Worm (Caenorhabditis elegans) whole organism, L4 larva: ENCODE results near the gene C55A1.7.

Experiments used
- fkh-10 ChIP-seq: fragments of 150-350 bp; optimal IDR thresholded peaks from 2 replicates; lab custom pipeline; 2014; ENCODE audit warnings: missing biosample characterization, missing genetic modification reagents, missing genetic modification characterization
- mdl-1 ChIP-seq, 2 experiments: fragments of 150-350 bp in 1 of 2; sonication (generic microtip) in 1 of 2; optimal IDR thresholded peaks; 2 replicates each; lab custom pipeline; 2014 to 2017; ENCODE audit warnings: missing biosample characterization in 2 of 2, missing genetic modification characterization in 2 of 2
- nhr-102 ChIP-seq: sonication (generic microtip); optimal IDR thresholded peaks from 2 replicates; lab custom pipeline; 2016; ENCODE audit warnings: mild to moderate bottlenecking, missing genetic modification characterization, moderate library complexity, missing compliant biosample characterization
- nhr-76 ChIP-seq: fragments of 150-350 bp; optimal IDR thresholded peaks from 2 replicates; lab custom pipeline; 2014; ENCODE audit warnings: missing biosample characterization, missing genetic modification characterization
- pqm-1 ChIP-seq: sonication (generic microtip); optimal IDR thresholded peaks from 2 replicates; lab custom pipeline; 2017; ENCODE audit warnings: missing biosample characterization, missing genetic modification characterization

ce11 chrV:15661003-15661402, 13.6 kb upstream of the C55A1.7 start:
- TF ChIP-seq mdl-1 (tag; optimal IDR thresholded peaks at IDR 0.05; lab: Kevin White, UChicago) (no peak), nhr-102 (tag; lab: Kevin White, UChicago) (no peak), fkh-10 (GFP tag; lab: Kevin White, UChicago) (no peak), pqm-1 (no peak), nhr-76 (tag; lab: Kevin White, UChicago) (no peak)
